Fruit fly (Drosophila melanogaster): ENCODE results near the gene CG17803.
A peak's percentile ranks its signal among the peaks of the same experiment; 100 is the strongest.

The CG17803 gene

DNA sequence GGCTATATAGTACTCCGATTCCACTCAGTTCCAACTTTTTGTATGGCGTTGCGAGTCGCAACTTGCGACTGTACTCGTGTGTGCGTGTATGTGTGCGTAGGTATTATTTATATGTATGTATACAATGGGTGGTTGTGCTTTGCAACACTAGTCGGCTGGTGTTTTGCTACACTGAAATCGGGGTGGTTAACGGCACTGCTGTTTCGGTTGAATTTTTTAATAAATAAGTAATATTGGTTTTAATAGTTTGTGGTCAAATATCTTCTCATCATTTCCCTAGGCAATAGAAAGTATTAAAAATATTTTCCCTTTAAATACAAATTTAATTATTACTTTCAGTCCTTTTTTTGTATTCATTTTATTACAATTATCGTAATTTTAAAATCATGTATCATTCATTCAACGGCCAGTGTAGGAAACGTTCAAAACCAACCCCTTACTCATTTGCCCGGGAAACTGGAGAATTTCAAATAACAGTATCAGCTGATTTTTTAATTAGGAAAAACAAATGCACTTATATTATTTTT lies 3.0 kb downstream of the CG17803 start, which contains the start of gene CG7379 (continued):
- TF ChIP-seq svp (GFP tag) (no peak), acj6 (GFP tag; optimal IDR thresholded peaks at IDR 0.05) (no peak), CG3919 (GFP tag; optimal IDR thresholded peaks at IDR 0.05) (peak; percentile 90), Gug (GFP tag; IDR thresholded peaks at IDR 0.05) (no peak), topi (GFP tag; optimal IDR thresholded peaks at IDR 0.05) (peak; percentile 88), CG6163 (GFP tag; IDR thresholded peaks at IDR 0.05) (0 out of 3 replicates have a peak, but pooled peaks have one; percentile 63), CG10631 (GFP tag; optimal IDR thresholded peaks at IDR 0.05) (peak; percentile 90), Lpt (GFP tag; optimal IDR thresholded peaks at IDR 0.05) (peak; percentile 35), CG8319 (GFP tag; optimal IDR thresholded peaks at IDR 0.05) (peak; percentile 77), spab (GFP tag; optimal IDR thresholded peaks at IDR 0.05) (peak; percentile 22), dac (GFP tag; optimal IDR thresholded peaks at IDR 0.05) (no peak), Eip78C (GFP tag) (peak; percentile 93), fd59A (GFP tag; optimal IDR thresholded peaks at IDR 0.05) (peak; percentile 66), OdsH (GFP tag; optimal IDR thresholded peaks at IDR 0.05) (peak; percentile 83), Smox (GFP tag; optimal IDR thresholded peaks at IDR 0.05) (no peak), Hr38 (GFP tag; optimal IDR thresholded peaks at IDR 0.05) (no peak), CG10669 (GFP tag; optimal IDR thresholded peaks at IDR 0.05) (peak; percentile 70), CG11294 (GFP tag; IDR thresholded peaks at IDR 0.05) (peak; percentile 40; the same call in 1 of the 2 replicates), Sox15 (GFP tag; optimal IDR thresholded peaks at IDR 0.05) (peak; percentile 71), fd85E (GFP tag; optimal IDR thresholded peaks at IDR 0.05) (peak; percentile 63), net (GFP tag; optimal IDR thresholded peaks at IDR 0.05) (peak; percentile 64), CG6808 (GFP tag; optimal IDR thresholded peaks at IDR 0.05) (peak; percentile 57), Eip75B (GFP tag; optimal IDR thresholded peaks at IDR 0.05) (peak; percentile 73), CG3032 (tag; optimal IDR thresholded peaks at IDR 0.05) (peak; percentile 61), Met (GFP tag; optimal IDR thresholded peaks at IDR 0.05) (no peak), pdm3 (GFP tag; optimal IDR thresholded peaks at IDR 0.05) (no peak), lz (GFP tag; optimal IDR thresholded peaks at IDR 0.05) (peak; percentile 89), CG9139 (GFP tag; optimal IDR thresholded peaks at IDR 0.05) (no peak), Sox14 (GFP tag; optimal IDR thresholded peaks at IDR 0.05) (peak; percentile 76), Ets96B (tag; optimal IDR thresholded peaks at IDR 0.05) (peak; percentile 45), CG16779 (tag; optimal IDR thresholded peaks at IDR 0.05) (no peak), CG8119 (GFP tag; IDR thresholded peaks at IDR 0.05) (no peak), Eip93F (GFP tag; optimal IDR thresholded peaks at IDR 0.05) (no peak), CG32006 (GFP tag; optimal IDR thresholded peaks at IDR 0.05) (peak; percentile 66), CG11762 (GFP tag; optimal IDR thresholded peaks at IDR 0.05; ENCODE audit: insufficient read depth) (peak; percentile 62), vri (GFP tag; optimal IDR thresholded peaks at IDR 0.05) (no peak), CG7368 (GFP tag; optimal IDR thresholded peaks at IDR 0.05) (peak; percentile 48)

DNA sequence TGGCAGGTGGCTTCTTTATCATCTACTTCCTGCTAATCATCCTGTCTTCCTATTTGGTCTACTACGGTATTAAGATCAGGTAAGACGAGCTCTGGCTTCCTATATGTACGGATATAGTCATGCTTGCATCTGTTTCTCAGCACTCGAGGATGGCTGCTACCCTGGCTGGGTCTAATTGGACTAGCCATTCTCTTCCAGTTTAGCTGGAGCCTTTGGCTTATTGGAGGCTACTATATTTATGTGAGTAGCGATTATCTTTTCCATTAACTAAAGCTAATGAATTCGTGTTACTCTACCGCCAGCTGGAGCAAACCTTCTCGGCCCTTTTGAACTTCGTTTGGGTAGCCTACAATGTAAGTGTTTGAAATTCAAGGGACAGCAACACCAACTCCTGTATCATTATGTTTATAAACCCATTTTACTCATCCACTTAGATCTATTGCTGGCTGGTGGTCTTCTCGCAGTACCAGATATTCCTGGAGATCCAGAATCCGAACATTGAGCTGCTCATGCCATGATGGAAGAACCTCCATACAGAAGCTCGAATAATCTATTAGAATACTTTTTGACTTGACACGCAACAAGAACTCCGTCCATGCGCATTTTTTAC lies 5.6 kb downstream of the CG17803 start:
- TF ChIP-seq Lpt (GFP tag; optimal IDR thresholded peaks at IDR 0.05), result no peak
- TF ChIP-seq CG6808 (GFP tag; optimal IDR thresholded peaks at IDR 0.05), result no peak
- TF ChIP-seq CG7368 (GFP tag; optimal IDR thresholded peaks at IDR 0.05), result no peak

DNA sequence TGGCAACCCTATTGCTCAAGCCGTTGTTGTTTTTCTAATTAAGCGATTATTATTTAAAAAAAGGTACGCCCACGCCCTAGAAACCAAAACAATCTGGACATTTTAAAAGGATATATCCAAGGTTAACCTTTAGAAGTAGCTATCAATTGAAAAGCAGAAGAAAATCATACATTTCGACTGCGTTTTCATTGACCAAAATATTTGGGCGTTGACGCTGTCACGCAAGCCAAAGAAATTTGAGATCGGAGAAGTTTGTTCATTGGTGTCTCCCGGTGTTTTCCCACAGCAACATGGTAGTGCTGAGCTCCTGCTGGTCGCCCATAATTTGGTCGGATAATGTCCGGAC lies 6.3 kb downstream of the CG17803 start, which contains the start of gene pasi1:
pasi1 (plus strand) TSS at position 1 of the 346 bp plus-strand sequence.
- no peak for TF ChIP-seq svp (GFP tag)
- TF ChIP-seq Smox (GFP tag; optimal IDR thresholded peaks at IDR 0.05), result no peak
- peak; percentile 57 for TF ChIP-seq CG1621 (tag; optimal IDR thresholded peaks at IDR 0.05)

Measured in whole organism, prepupa.